Worm (Caenorhabditis elegans) whole organism, L4/young adult: Measurements from ENCODE around the gene aqp-11.

Source experiments
- W03F9.2 ChIP-seq: fragments of 150-350 bp; optimal IDR thresholded peaks from 2 replicates; lab custom pipeline; 2014; ENCODE audit warnings: missing biosample characterization, missing genetic modification characterization
- dao-5 ChIP-seq: sonication (generic microtip); optimal IDR thresholded peaks from 2 replicates; lab custom pipeline; 2016; ENCODE audit warnings: missing genotype, missing genetic modification characterization, moderate library complexity, missing compliant biosample characterization
- him-1 ChIP-seq: sonication (generic microtip); optimal IDR thresholded peaks from 2 replicates; lab custom pipeline; 2016; ENCODE audit warnings: missing genotype, missing genetic modification reagents, missing genetic modification characterization, missing compliant biosample characterization

- TF ChIP-seq him-1 (tag; lab: Kevin White, UChicago) (no peak), W03F9.2 (tag; lab: Kevin White, UChicago) (no peak), dao-5 (tag; lab: Kevin White, UChicago) (no peak)
Observed at ce11 chrIII:13633826-13634225, 39.3 kb upstream of the aqp-11 start.
